Fruit fly (Drosophila melanogaster) S2 (cell line): ENCODE data around the gene Arfip.

ENCODE experiments used
- CG8478 ChIP-seq: fragments of >200 bp; optimal IDR thresholded peaks from 2 replicates; lab custom pipeline; 2018
- CTCF ChIP-seq, 2 experiments: fragments of >200 bp; optimal IDR thresholded peaks; 2 replicates each; lab custom pipeline; 2018

dm6 chr3R:11243057-11243740 is 8.4 kb upstream of the Arfip start:
- no peak for TF ChIP-seq CG8478 (lab: Kevin White, UChicago)
- TF ChIP-seq CTCF (optimal IDR thresholded peaks at IDR 0.05; lab: Kevin White, UChicago) = no peak
